Worm (Caenorhabditis elegans): Measurements from ENCODE around the gene Y73C8C.10.

DNA sequence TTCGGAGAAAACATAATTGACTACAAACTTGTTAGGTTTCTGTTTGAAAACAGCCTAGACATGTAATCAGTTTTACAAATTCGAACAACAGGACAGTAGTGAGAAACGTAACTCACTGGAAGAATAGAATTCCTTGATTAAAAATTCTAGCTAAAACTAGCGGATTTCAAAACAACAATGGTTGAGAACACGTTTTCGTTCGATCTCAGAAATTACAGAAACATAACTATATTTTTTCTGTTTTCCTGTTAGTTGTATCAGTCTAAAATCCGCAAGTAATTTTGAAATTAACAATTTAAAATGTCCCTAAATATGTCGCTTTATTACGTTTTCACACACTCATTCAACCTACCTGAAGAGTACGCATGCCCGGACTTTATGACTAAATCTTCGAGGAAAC is 41.3 kb downstream of the Y73C8C.10 start, which contains the start of gene srt-8:
- TF ChIP-seq ceh-22 (tag; optimal IDR thresholded peaks at IDR 0.05) = no peak
- no peak for TF ChIP-seq rnt-1 (tag; optimal IDR thresholded peaks at IDR 0.05)
- no peak for TF ChIP-seq nhr-11 (tag; optimal IDR thresholded peaks at IDR 0.05)
- no peak for TF ChIP-seq che-1 (tag; optimal IDR thresholded peaks at IDR 0.05)
- no peak for TF ChIP-seq lin-11 (tag; optimal IDR thresholded peaks at IDR 0.05)
- TF ChIP-seq ztf-16 (tag; optimal IDR thresholded peaks at IDR 0.05) = no peak
- TF ChIP-seq tbx-2 (tag; optimal IDR thresholded peaks at IDR 0.05) = no peak
- no peak for TF ChIP-seq ets-4 (tag; optimal IDR thresholded peaks at IDR 0.05)
